Fruit fly (Drosophila melanogaster) ovary, adult (tissue): ENCODE results near the gene Ir94e.

Experiments used
- CG17801 ChIP-seq: fragments of 200-800 bp; optimal IDR thresholded peaks from 2 replicates; lab custom pipeline; 2019; ENCODE audit warnings: missing biosample characterization, mild to moderate bottlenecking, missing genetic modification characterization, moderate library complexity; ENCODE audit not compliant: partially characterized antibody

Gene Ir94e

DNA sequence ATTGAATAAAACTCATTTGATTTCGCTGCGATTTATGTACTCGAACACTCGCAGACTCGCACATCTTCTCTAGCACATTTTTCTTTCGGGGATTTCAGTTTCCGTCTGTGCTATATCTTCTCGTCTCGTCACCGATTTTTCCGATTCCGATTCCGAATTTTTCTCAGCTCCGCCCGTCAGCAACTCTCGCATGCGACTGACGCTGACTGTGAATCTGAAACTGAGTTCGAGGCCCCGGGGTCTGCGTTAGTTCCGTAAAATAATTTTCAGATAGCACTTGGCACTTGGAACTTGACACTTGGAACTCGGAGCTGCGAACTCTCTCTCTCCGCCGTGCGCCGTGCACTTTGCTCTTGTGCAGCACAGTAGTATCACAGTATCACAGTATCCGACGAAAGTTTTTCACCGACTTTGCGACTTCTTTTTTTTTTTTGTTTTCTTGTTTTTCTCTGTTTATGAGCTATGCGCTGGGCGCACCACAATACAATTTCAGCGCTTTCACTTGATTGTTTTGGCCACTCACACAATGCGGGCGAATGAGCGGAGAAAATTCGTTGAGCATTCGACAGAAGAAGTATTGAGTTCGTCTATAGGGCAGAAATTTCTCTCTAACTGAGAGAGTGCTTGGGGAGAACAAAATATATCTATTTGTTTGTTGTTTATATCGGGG is 20.6 kb upstream of the Ir94e start, which contains the start of gene CG4393:
TSS of gene CG4393 (minus strand) at position 187 of the 670 bp plus-strand sequence.
- peak; percentile 49 for TF ChIP-seq CG17801 (GFP tag; lab: Kevin White, UChicago)

DNA sequence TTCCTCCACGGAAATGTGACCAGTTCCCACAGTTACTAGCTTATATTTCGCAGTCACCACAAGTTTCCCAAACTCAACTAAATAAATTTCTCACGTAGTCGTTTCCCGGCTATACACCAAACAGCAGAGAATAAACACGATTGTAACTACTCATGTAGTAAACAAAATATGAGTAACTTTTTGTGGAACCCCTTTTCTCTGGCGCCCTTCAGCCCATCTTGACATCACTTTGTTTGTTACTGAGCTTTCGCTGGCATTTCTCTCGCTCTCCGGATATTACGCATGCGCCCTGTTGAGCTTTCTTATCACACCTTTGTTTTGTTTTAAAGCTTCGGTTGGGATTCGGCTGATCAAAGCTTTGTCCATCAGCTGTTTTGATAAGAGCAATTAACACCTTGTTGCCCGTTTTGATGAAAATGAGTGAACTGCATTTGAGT is 19.3 kb upstream of the Ir94e start:
- peak; percentile 6 for TF ChIP-seq CG17801 (GFP tag; lab: Kevin White, UChicago)

DNA sequence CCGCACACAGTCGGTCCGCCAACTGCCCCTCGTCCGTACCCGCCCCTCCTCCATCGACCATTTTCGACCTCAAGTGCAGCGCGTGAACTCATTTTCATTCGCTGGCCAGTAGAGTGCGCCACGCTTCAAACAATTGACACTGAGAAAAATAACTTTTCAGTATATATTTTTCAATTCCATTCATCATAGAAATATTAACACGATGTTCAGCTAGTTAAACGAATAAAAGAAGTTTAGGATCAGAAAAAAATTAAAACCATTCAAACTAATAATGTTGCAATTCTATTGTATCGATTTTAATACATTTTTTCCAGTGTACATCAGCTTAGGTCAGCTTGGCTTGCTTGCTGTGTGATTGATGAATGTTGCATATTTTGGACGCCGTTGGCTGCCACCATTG is 18.4 kb upstream of the Ir94e start:
- no peak for TF ChIP-seq CG17801 (GFP tag; lab: Kevin White, UChicago)

- TF ChIP-seq CG17801 (GFP tag; lab: Kevin White, UChicago) = no peak
Measured at dm6 chr3R:23388798-23389197, 16.5 kb upstream of the Ir94e start, which contains the start of gene CG31515. TSS of gene CG31515 (minus strand) at chr3R:23388898.

dm6 chr3R:23390769-23391309 is 14.5 kb upstream of the Ir94e start:
- no peak for TF ChIP-seq CG17801 (GFP tag; lab: Kevin White, UChicago)

DNA sequence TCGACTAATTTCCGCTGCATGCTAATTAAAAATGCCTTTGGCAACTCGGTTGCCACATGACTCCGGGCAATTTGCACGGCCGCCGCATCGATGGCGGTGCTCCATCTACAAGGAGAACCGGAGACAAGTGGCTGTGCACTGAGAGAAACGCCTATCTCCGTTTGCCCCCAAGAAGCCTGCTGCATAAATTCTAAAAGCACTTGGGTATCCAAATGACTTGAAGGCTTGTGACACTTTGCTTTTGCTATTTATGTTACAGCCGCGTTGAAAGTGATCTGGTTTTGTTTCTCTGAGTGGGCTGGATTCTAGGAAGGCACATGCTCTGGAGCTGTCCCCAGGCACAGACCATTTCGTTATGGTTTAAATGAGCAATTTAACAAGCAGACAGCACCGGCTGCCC is 13.1 kb upstream of the Ir94e start:
- TF ChIP-seq CG17801 (GFP tag; lab: Kevin White, UChicago) = no peak

DNA sequence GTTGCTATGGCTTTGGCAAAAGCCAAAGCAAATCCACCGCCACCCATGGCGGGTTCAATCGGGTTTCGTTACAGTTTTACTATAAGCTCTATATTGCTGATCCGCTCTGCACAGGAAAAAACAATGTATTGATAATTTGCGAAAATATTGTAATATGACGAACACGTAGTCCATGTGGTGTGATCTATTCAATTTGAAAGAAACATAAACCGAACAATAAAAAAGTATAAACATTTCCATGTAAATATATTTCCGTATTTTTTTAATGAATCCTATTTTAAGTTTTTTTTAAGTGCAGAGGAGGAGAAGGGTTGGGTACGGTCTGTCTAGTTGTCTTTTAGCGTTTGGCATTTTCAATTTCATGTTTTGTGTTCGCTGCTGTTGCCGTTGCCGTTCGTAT is 11.8 kb upstream of the Ir94e start:
- TF ChIP-seq CG17801 (GFP tag; lab: Kevin White, UChicago) = no peak

dm6 chr3R:23395720-23396119 is 9.6 kb upstream of the Ir94e start:
- no peak for TF ChIP-seq CG17801 (GFP tag; lab: Kevin White, UChicago)

- TF ChIP-seq CG17801 (GFP tag; lab: Kevin White, UChicago) = no peak
Measured at dm6 chr3R:23396548-23397294, 8.6 kb upstream of the Ir94e start.

- TF ChIP-seq CG17801 (GFP tag; lab: Kevin White, UChicago) = no peak
Measured at dm6 chr3R:23398979-23399378, 6.3 kb upstream of the Ir94e start.

DNA sequence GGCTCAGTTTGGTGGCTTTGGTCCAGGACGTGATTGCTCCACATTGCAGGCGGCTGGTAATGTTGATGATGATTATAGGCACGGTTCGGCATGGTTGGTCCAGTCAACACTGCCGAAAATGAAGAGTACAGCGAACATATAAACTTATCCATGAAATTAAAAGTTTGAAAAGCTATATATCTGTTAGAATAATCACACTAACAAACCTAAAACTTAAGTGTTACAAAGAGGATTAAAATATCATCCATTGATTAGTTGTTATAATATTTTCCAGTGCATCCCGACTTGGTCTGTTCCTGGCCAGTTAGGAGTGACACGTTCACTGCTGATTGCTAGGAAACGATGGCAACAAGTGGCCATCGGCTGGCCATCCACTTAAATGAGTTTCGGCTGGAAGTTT is 5.6 kb upstream of the Ir94e start:
- no peak for TF ChIP-seq CG17801 (GFP tag; lab: Kevin White, UChicago)

- TF ChIP-seq CG17801 (GFP tag; lab: Kevin White, UChicago) = no peak
Measured at dm6 chr3R:23401519-23401918, 3.8 kb upstream of the Ir94e start.

dm6 chr3R:23402508-23402907 is 2.8 kb upstream of the Ir94e start, which contains the start of gene Ir94d:
TSS of gene Ir94d (plus strand) at chr3R:23402808.
- TF ChIP-seq CG17801 (GFP tag; lab: Kevin White, UChicago) = no peak

DNA sequence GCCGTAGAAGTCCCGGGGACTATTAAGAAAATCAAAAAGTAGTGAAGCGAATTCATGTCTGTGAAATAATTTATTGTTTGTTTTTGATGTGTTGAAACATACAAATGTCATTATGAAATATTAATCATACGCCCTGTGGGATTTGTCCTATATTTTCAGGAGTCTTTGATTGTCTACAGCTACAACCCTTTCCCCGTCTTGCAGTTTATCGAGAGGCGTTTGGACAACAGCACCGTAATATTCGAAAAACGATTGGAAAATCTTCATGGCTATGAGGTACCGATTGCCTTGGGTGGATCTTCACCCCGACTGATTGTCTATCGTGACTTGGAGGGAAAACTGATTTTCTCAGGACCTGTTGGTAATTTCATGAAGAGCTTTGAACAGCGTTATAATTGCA is 1.7 kb upstream of the Ir94e start, which contains the start of gene CG17380:
TSS of gene CG17380 (minus strand) at position 101 of the 400 bp plus-strand sequence.
- TF ChIP-seq CG17801 (GFP tag; lab: Kevin White, UChicago) = no peak

DNA sequence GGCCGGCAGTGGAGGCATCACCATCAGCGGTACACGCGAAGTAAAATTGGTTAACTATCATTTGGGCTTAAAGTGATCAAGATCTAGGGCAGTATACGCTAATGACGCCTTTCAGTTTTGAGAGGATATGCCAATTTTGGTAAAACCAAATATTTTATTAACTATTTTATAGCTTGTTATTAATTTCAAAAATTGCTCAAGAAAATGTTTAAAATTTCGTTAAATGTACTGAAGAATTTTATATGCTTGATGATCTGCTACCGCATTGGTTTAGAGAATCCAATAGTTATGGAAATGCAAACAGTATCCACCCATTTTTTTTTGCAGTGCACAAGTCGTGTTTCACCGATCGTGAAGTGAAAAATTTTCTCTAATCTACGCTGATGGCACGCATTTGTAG is 2.6 kb downstream of the Ir94e start:
- TF ChIP-seq CG17801 (GFP tag; lab: Kevin White, UChicago) = no peak
